Fruit fly (Drosophila melanogaster) whole organism, embryonic: ENCODE measurements around the gene CG10019.

ENCODE experiments used
- CG11247 ChIP-seq: fragments of 200-800 bp; sonication (Bioruptor generic); IDR thresholded peaks from 2 replicates; pipeline ENCODE4 v1.3.6; 2022; ENCODE audit warnings: missing biosample characterization, missing genetic modification characterization
- CG12155 ChIP-seq: fragments of 200-800 bp; sonication (Bioruptor generic); optimal IDR thresholded peaks from 3 replicates; lab custom pipeline; 2016; ENCODE audit warnings: missing biosample characterization, missing genetic modification characterization
- CG12942 ChIP-seq: fragments of 200-800 bp; sonication (Bioruptor generic); optimal IDR thresholded peaks from 3 replicates; lab custom pipeline; 2016; ENCODE audit warnings: missing biosample characterization, missing genetic modification characterization
- CG14667 ChIP-seq: fragments of 200-800 bp; sonication (Bioruptor generic); IDR thresholded peaks from 2 replicates; pipeline ENCODE4 v1.3.6; 2022; ENCODE audit warnings: missing biosample characterization, missing genetic modification characterization
- CG14860 ChIP-seq: fragments of 200-800 bp; sonication (Bioruptor generic); IDR thresholded peaks from 3 replicates; pipeline ENCODE4 v1.3.6; 2022; ENCODE audit warnings: missing biosample characterization, missing genetic modification characterization; ENCODE audit not compliant: partially characterized antibody
- CG14965 ChIP-seq: fragments of 200-800 bp; sonication (Bioruptor generic); optimal IDR thresholded peaks from 2 replicates; lab custom pipeline; 2016; ENCODE audit warnings: missing biosample characterization, missing genetic modification characterization, borderline replicate concordance
- CG15514 ChIP-seq: fragments of 200-800 bp; sonication (Bioruptor generic); optimal IDR thresholded peaks from 3 replicates; lab custom pipeline; 2017; ENCODE audit warnings: missing biosample characterization, missing genetic modification characterization, mild to moderate bottlenecking, moderate library complexity, missing genetic modification reagents
- CG15601 ChIP-seq: fragments of 200-800 bp; sonication (Bioruptor generic); optimal IDR thresholded peaks from 3 replicates; lab custom pipeline; 2019; ENCODE audit warnings: missing biosample characterization, mild to moderate bottlenecking, missing genetic modification characterization, moderate library complexity
- CG32772 ChIP-seq: fragments of 200-800 bp; sonication (Bioruptor generic); IDR thresholded peaks from 2 replicates; pipeline ENCODE4 v1.3.6; 2022; ENCODE audit warnings: missing biosample characterization, missing genetic modification characterization
- CG33213 ChIP-seq: fragments of 200-800 bp; sonication (Bioruptor generic); optimal IDR thresholded peaks from 3 replicates; lab custom pipeline; 2016; ENCODE audit warnings: missing biosample characterization, missing genetic modification characterization
- CG43689 ChIP-seq: fragments of 200-800 bp; sonication (Bioruptor generic); IDR thresholded peaks from 2 replicates; pipeline ENCODE4 v1.3.6; 2022; ENCODE audit warnings: missing biosample characterization, missing genetic modification characterization
- CG6175 ChIP-seq: fragments of 200-800 bp; sonication (Bioruptor generic); IDR thresholded peaks from 3 replicates; pipeline ENCODE4 v1.3.6; 2022; ENCODE audit warnings: missing biosample characterization, missing genetic modification characterization
- CG6254 ChIP-seq: fragments of 200-800 bp; sonication (Bioruptor generic); optimal IDR thresholded peaks from 3 replicates; lab custom pipeline; 2017; ENCODE audit warnings: mild to moderate bottlenecking, missing biosample characterization, missing genetic modification reagents, missing genetic modification characterization
- CG6654 ChIP-seq: fragments of 200-800 bp; sonication (Bioruptor generic); optimal IDR thresholded peaks from 2 replicates; lab custom pipeline; 2017; ENCODE audit warnings: missing biosample characterization, mild to moderate bottlenecking, missing genetic modification characterization
- CG7556 ChIP-seq: fragments of 200-800 bp; sonication (Bioruptor generic); optimal IDR thresholded peaks from 2 replicates; lab custom pipeline; 2017; ENCODE audit warnings: missing biosample characterization, mild to moderate bottlenecking, missing genetic modification characterization
- CG7963 ChIP-seq: fragments of 200-800 bp; sonication (Bioruptor generic); IDR thresholded peaks from 3 replicates; pipeline ENCODE4 v1.3.6; 2022; ENCODE audit warnings: missing biosample characterization, missing genetic modification characterization; ENCODE audit not compliant: partially characterized antibody
- CG8388 ChIP-seq: fragments of 200-800 bp; sonication (Bioruptor generic); optimal IDR thresholded peaks from 2 replicates; lab custom pipeline; 2019; ENCODE audit warnings: missing biosample characterization, mild to moderate bottlenecking, missing genetic modification characterization, moderate library complexity
- CG9727 ChIP-seq: fragments of 200-800 bp; sonication (Bioruptor generic); optimal IDR thresholded peaks from 3 replicates; lab custom pipeline; 2017; ENCODE audit warnings: missing biosample characterization, mild to moderate bottlenecking, missing genetic modification characterization
- CG9817 ChIP-seq: fragments of 200-800 bp; sonication (Bioruptor generic); optimal IDR thresholded peaks from 2 replicates; lab custom pipeline; 2018; ENCODE audit warnings: missing biosample characterization, mild to moderate bottlenecking, missing genetic modification characterization, moderate library complexity
- CkIIα-i1 ChIP-seq: fragments of 200-800 bp; sonication (Bioruptor generic); IDR thresholded peaks from 2 replicates; pipeline ENCODE4 v1.3.6; 2022; ENCODE audit warnings: missing biosample characterization, missing genetic modification characterization
- HmgD ChIP-seq: fragments of 200-800 bp; sonication (Bioruptor generic); optimal IDR thresholded peaks from 3 replicates; lab custom pipeline; 2016; ENCODE audit warnings: missing biosample characterization, missing genetic modification characterization
- Lim3 ChIP-seq: fragments of 200-800 bp; sonication (Bioruptor generic); IDR thresholded peaks from 2 replicates; pipeline ENCODE4 v1.3.6; 2022; ENCODE audit warnings: missing biosample characterization, missing genetic modification characterization
- Myb ChIP-seq: fragments of 200-800 bp; sonication (Bioruptor generic); optimal IDR thresholded peaks from 2 replicates; lab custom pipeline; 2016; ENCODE audit warnings: missing biosample characterization, missing genetic modification characterization
- NFAT ChIP-seq: fragments of 200-800 bp; sonication (Bioruptor generic); IDR thresholded peaks from 2 replicates; pipeline ENCODE4 v1.3.6; 2022; ENCODE audit warnings: missing biosample characterization, missing genetic modification characterization
- NK7.1 ChIP-seq: fragments of 200-800 bp; sonication (Bioruptor generic); optimal IDR thresholded peaks from 3 replicates; lab custom pipeline; 2016; ENCODE audit warnings: missing biosample characterization, missing genetic modification characterization
- Neu2 ChIP-seq: fragments of 200-800 bp; sonication (Bioruptor generic); optimal IDR thresholded peaks from 3 replicates; lab custom pipeline; 2016; ENCODE audit warnings: missing biosample characterization, missing genetic modification characterization, borderline replicate concordance
- Nf-YC ChIP-seq: fragments of 200-800 bp; optimal IDR thresholded peaks from 3 replicates; lab custom pipeline; 2019; ENCODE audit warnings: missing biosample characterization, mild to moderate bottlenecking, missing genetic modification characterization, moderate library complexity
- Pdp1 ChIP-seq, 2 experiments: fragments of 200-800 bp; sonication (Bioruptor generic); optimal IDR thresholded peaks; 3 replicates each; lab custom pipeline; 2016; ENCODE audit warnings: missing biosample characterization in 2 of 2, missing genetic modification characterization in 2 of 2, mild to moderate bottlenecking in 1 of 2, moderate library complexity in 1 of 2
- Sin3A ChIP-seq: fragments of >200 bp; optimal IDR thresholded peaks from 2 replicates; lab custom pipeline; 2018
- Six4 ChIP-seq: fragments of 200-800 bp; sonication (Bioruptor generic); optimal IDR thresholded peaks from 2 replicates; lab custom pipeline; 2016; ENCODE audit warnings: missing biosample characterization, missing genetic modification characterization
- Tbp ChIP-seq: fragments of >200 bp; optimal IDR thresholded peaks from 2 replicates; lab custom pipeline; 2018; ENCODE audit warnings: missing biosample characterization, missing genetic modification characterization
- Xrp1 ChIP-seq: fragments of 200-800 bp; sonication (Bioruptor generic); IDR thresholded peaks from 2 replicates; pipeline ENCODE4 v1.3.6; 2022; ENCODE audit warnings: missing biosample characterization, missing genetic modification characterization
- bab2 ChIP-seq: fragments of 200-800 bp; sonication (Bioruptor generic); optimal IDR thresholded peaks from 2 replicates; lab custom pipeline; 2016; ENCODE audit warnings: missing biosample characterization, missing genetic modification characterization
- crol ChIP-seq: fragments of 200-800 bp; sonication (Bioruptor generic); IDR thresholded peaks from 2 replicates; pipeline ENCODE4 v1.3.6; 2022; ENCODE audit warnings: missing biosample characterization, missing genetic modification characterization
- dan ChIP-seq: fragments of 200-800 bp; sonication (Bioruptor generic); IDR thresholded peaks from 2 replicates; pipeline ENCODE4 v1.3.6; 2022; ENCODE audit warnings: missing biosample characterization, missing genetic modification characterization
- danr ChIP-seq: fragments of 200-800 bp; sonication (Bioruptor generic); IDR thresholded peaks from 2 replicates; pipeline ENCODE4 v1.3.6; 2022; ENCODE audit warnings: missing biosample characterization, missing genetic modification characterization
- eve ChIP-seq, 2 experiments: fragments of >200 bp; optimal IDR thresholded peaks; 2 replicates each; lab custom pipeline; 2017; ENCODE audit warnings: missing biosample characterization in 2 of 2, missing genetic modification characterization in 2 of 2
- fd3F ChIP-seq: fragments of 200-800 bp; sonication (Bioruptor generic); optimal IDR thresholded peaks from 2 replicates; lab custom pipeline; 2018; ENCODE audit warnings: missing biosample characterization, mild to moderate bottlenecking, missing genetic modification characterization, moderate library complexity
- gt ChIP-seq: fragments of 200-800 bp; sonication (Bioruptor generic); IDR thresholded peaks from 2 replicates; pipeline ENCODE4 v1.3.6; 2022; ENCODE audit warnings: missing biosample characterization, missing genetic modification characterization
- ind ChIP-seq: fragments of 200-800 bp; sonication (Bioruptor generic); optimal IDR thresholded peaks from 3 replicates; lab custom pipeline; 2016; ENCODE audit warnings: missing biosample characterization, missing genetic modification characterization
- jing ChIP-seq: fragments of 200-800 bp; sonication (Bioruptor generic); optimal IDR thresholded peaks from 2 replicates; lab custom pipeline; 2018; ENCODE audit warnings: missing biosample characterization, mild to moderate bottlenecking, missing genetic modification characterization
- kay ChIP-seq: fragments of 200-800 bp; sonication (Bioruptor generic); optimal IDR thresholded peaks from 2 replicates; lab custom pipeline; 2016; ENCODE audit warnings: missing biosample characterization, missing genetic modification characterization
- lmd ChIP-seq: fragments of 200-800 bp; sonication (Bioruptor generic); IDR thresholded peaks from 2 replicates; pipeline ENCODE4 v1.3.6; 2022; ENCODE audit warnings: missing biosample characterization, missing genetic modification characterization
- pho ChIP-seq: fragments of 200-800 bp; sonication (Bioruptor generic); optimal IDR thresholded peaks from 2 replicates; lab custom pipeline; 2016; ENCODE audit warnings: missing biosample characterization, missing genetic modification characterization
- ro ChIP-seq: fragments of 200-800 bp; sonication (Bioruptor generic); IDR thresholded peaks from 2 replicates; pipeline ENCODE4 v1.3.6; 2022; ENCODE audit warnings: missing biosample characterization, missing genetic modification characterization
- sd ChIP-seq: fragments of 200-800 bp; sonication (Bioruptor generic); optimal IDR thresholded peaks from 3 replicates; lab custom pipeline; 2018; ENCODE audit warnings: missing biosample characterization, mild to moderate bottlenecking, missing genetic modification characterization, moderate library complexity
- sens ChIP-seq: fragments of 200-800 bp; sonication (Bioruptor generic); peaks from one replicate; lab custom pipeline; 2016; ENCODE audit warnings: missing biosample characterization, missing genetic modification characterization
- sens-2 ChIP-seq: fragments of 200-800 bp; sonication (Bioruptor generic); IDR thresholded peaks from 2 replicates; pipeline ENCODE4 v1.3.6; 2022; ENCODE audit warnings: missing biosample characterization, missing genetic modification characterization
- slbo ChIP-seq: fragments of 200-800 bp; sonication (Bioruptor generic); IDR thresholded peaks from 2 replicates; pipeline ENCODE4 v1.3.6; 2022; ENCODE audit warnings: missing biosample characterization, missing genetic modification characterization
- so ChIP-seq: fragments of 200-800 bp; sonication (Bioruptor generic); IDR thresholded peaks from 3 replicates; pipeline ENCODE4 v1.3.6; 2022; ENCODE audit warnings: missing biosample characterization, missing genetic modification characterization
- sr ChIP-seq: fragments of 200-800 bp; sonication (Bioruptor generic); IDR thresholded peaks from 3 replicates; pipeline ENCODE4 v1.3.6; 2022; ENCODE audit warnings: missing biosample characterization, missing genetic modification characterization
- ssp ChIP-seq: fragments of 200-800 bp; sonication (Bioruptor generic); IDR thresholded peaks from 2 replicates; pipeline ENCODE4 v1.3.6; 2022; ENCODE audit warnings: missing biosample characterization, missing genetic modification characterization
- tap ChIP-seq: fragments of 200-800 bp; optimal IDR thresholded peaks from 3 replicates; lab custom pipeline; 2019; ENCODE audit warnings: missing biosample characterization, mild to moderate bottlenecking, missing genetic modification characterization, moderate library complexity
- tna ChIP-seq: fragments of 200-800 bp; sonication (Bioruptor generic); IDR thresholded peaks from 2 replicates; pipeline ENCODE4 v1.3.6; 2022; ENCODE audit warnings: missing biosample characterization, missing genetic modification characterization; ENCODE audit not compliant: partially characterized antibody
- wdn ChIP-seq: fragments of 200-800 bp; sonication (Bioruptor generic); IDR thresholded peaks from 2 replicates; pipeline ENCODE4 v1.3.6; 2022; ENCODE audit warnings: missing biosample characterization, missing genetic modification characterization

CG10019 gene

dm6 chr2L:3772068-3772428 is 41.8 kb downstream of the CG10019 start (continued):
- TF ChIP-seq eve (GFP tag; optimal IDR thresholded peaks at IDR 0.05; lab: Kevin White, UChicago) (no peak), bab2 (GFP tag; lab: Kevin White, UChicago) (no peak), CG15514 (GFP tag; lab: Kevin White, UChicago) (no peak), slbo (no peak), CG7963 (GFP tag; lab: Robert Waterston, UW) (no peak), danr (GFP tag; lab: Robert Waterston, UW) (no peak), pho (GFP tag; lab: Kevin White, UChicago) (no peak), CG43689 (GFP tag; lab: Robert Waterston, UW) (no peak), Myb (no peak), NFAT (peak; percentile 54), NK7.1 (GFP tag; lab: Kevin White, UChicago) (no peak), ind (GFP tag; lab: Kevin White, UChicago) (no peak), ssp (GFP tag; lab: Robert Waterston, UW) (no peak), fd3F (GFP tag; lab: Kevin White, UChicago) (no peak), CG12942 (GFP tag; lab: Kevin White, UChicago) (no peak), dan (GFP tag; lab: Robert Waterston, UW) (no peak), CG14667 (no peak), sens-2 (0 out of 2 replicates have a peak, but pooled peaks have one; percentile 39), CG6254 (GFP tag; lab: Kevin White, UChicago) (no peak), CG7556 (GFP tag; lab: Kevin White, UChicago) (no peak), CG33213 (GFP tag; lab: Kevin White, UChicago) (no peak), CG6175 (GFP tag; lab: Robert Waterston, UW) (peak; percentile 89), Six4 (no peak), CG32772 (GFP tag; lab: Robert Waterston, UW) (peak; percentile 10; the same call in 1 of the 2 replicates), Xrp1 (GFP tag; lab: Robert Waterston, UW) (no peak), CG15601 (tag; lab: Kevin White, UChicago) (no peak), Lim3 (GFP tag; lab: Robert Waterston, UW) (no peak), CG11247 (GFP tag; lab: Robert Waterston, UW) (no peak), kay (no peak), CG9817 (tag; lab: Kevin White, UChicago) (no peak), Tbp (no peak), gt (GFP tag; lab: Robert Waterston, UW) (no peak), sd (tag; lab: Kevin White, UChicago) (no peak), ro (GFP tag; lab: Robert Waterston, UW) (no peak), wdn (no peak), Nf-YC (tag; lab: Kevin White, UChicago) (no peak), CG14860 (no peak), crol (GFP tag; lab: Robert Waterston, UW) (peak; percentile 90)

- no peak for TF ChIP-seq CG14860
- no peak for TF ChIP-seq Pdp1 (GFP tag; optimal IDR thresholded peaks at IDR 0.05; lab: Kevin White, UChicago)
- no peak for TF ChIP-seq lmd (GFP tag; lab: Robert Waterston, UW)
- no peak for TF ChIP-seq Sin3A
- TF ChIP-seq CG6654 (GFP tag; lab: Kevin White, UChicago): no peak
- no peak for TF ChIP-seq tap (tag; lab: Kevin White, UChicago)
- TF ChIP-seq CG12155 (GFP tag; lab: Kevin White, UChicago): peak; percentile 92
- TF ChIP-seq sr (GFP tag; lab: Robert Waterston, UW): no peak
- TF ChIP-seq tna (GFP tag; lab: Robert Waterston, UW): no peak
- no peak for TF ChIP-seq so (GFP tag; lab: Robert Waterston, UW)
- TF ChIP-seq ssp (GFP tag; lab: Robert Waterston, UW): no peak
- TF ChIP-seq CkIIα-i1 (GFP tag; lab: Robert Waterston, UW): no peak
- TF ChIP-seq CG8388: no peak
- TF ChIP-seq HmgD (GFP tag; lab: Kevin White, UChicago): no peak
- no peak for TF ChIP-seq CG9727 (GFP tag; lab: Kevin White, UChicago)
- TF ChIP-seq eve (GFP tag; optimal IDR thresholded peaks at IDR 0.05; lab: Kevin White, UChicago): peak in 1 of 2 experiments; percentile 44
- peak; percentile 69 for TF ChIP-seq sens (GFP tag; lab: Kevin White, UChicago)
- no peak for TF ChIP-seq Neu2 (GFP tag; lab: Kevin White, UChicago)
- TF ChIP-seq jing (GFP tag; lab: Kevin White, UChicago): no peak
- no peak for TF ChIP-seq CG14965 (GFP tag; lab: Kevin White, UChicago)
These were observed 42.3 kb downstream of the CG10019 start for dm6 chr2L:3772599-3772936.
